Worm (Caenorhabditis elegans) whole organism, L2 larva: ENCODE results near the gene nol-56.

Experiments
- C34F6.9 ChIP-seq: fragments of 150-350 bp; optimal IDR thresholded peaks from 2 replicates; lab custom pipeline; 2014; ENCODE audit warnings: missing biosample characterization, missing genetic modification characterization
- F13H6.1 ChIP-seq: sonication (generic microtip); optimal IDR thresholded peaks from 2 replicates; lab custom pipeline; 2016; ENCODE audit warnings: missing genetic modification characterization, missing compliant biosample characterization
- R02D3.7 ChIP-seq: fragments of 150-350 bp; optimal IDR thresholded peaks from 2 replicates; lab custom pipeline; 2014; ENCODE audit warnings: missing biosample characterization, missing genetic modification characterization
- Y55F3AM.14 ChIP-seq: fragments of 200-800 bp; sonication (Bioruptor generic); optimal IDR thresholded peaks from 2 replicates; lab custom pipeline; 2018; ENCODE audit warnings: mild to moderate bottlenecking, missing genetic modification characterization, missing compliant biosample characterization
- ZK546.5 ChIP-seq: sonication (generic microtip); optimal IDR thresholded peaks from 2 replicates; lab custom pipeline; 2017; ENCODE audit warnings: missing biosample characterization, missing genetic modification characterization
- alr-1 ChIP-seq: fragments of 150-350 bp; optimal IDR thresholded peaks from 2 replicates; lab custom pipeline; 2014; ENCODE audit warnings: missing biosample characterization, missing genetic modification characterization
- ama-1 ChIP-seq: fragments of 150-350 bp; optimal IDR thresholded peaks from 2 replicates; lab custom pipeline; 2018; ENCODE audit warnings: inconsistent platforms
- blmp-1 ChIP-seq: sonication (generic microtip); optimal IDR thresholded peaks from 2 replicates; lab custom pipeline; 2017; ENCODE audit warnings: missing genetic modification characterization, mild to moderate bottlenecking, missing compliant biosample characterization, antibody characterized with exemption, moderate library complexity; ENCODE audit not compliant: insufficient read depth
- ceh-16 ChIP-seq: fragments of 150-350 bp; optimal IDR thresholded peaks from 2 replicates; lab custom pipeline; 2014; ENCODE audit warnings: missing biosample characterization, missing genetic modification characterization
- ceh-82 ChIP-seq: fragments of 150-350 bp; optimal IDR thresholded peaks from 2 replicates; lab custom pipeline; 2014; ENCODE audit warnings: missing biosample characterization, missing genetic modification characterization
- crh-2 ChIP-seq: sonication (generic microtip); optimal IDR thresholded peaks from 2 replicates; lab custom pipeline; 2017; ENCODE audit warnings: missing biosample characterization, missing genetic modification characterization
- dmd-4 ChIP-seq: sonication (generic microtip); optimal IDR thresholded peaks from 2 replicates; lab custom pipeline; 2017; ENCODE audit warnings: missing biosample characterization, missing genetic modification characterization
- egl-27 ChIP-seq: sonication (generic microtip); optimal IDR thresholded peaks from 3 replicates; lab custom pipeline; 2017; ENCODE audit warnings: missing biosample characterization, missing genetic modification reagents, missing genetic modification characterization
- elt-1 ChIP-seq: fragments of 150-350 bp; optimal IDR thresholded peaks from 2 replicates; lab custom pipeline; 2014; ENCODE audit warnings: missing biosample characterization, missing genetic modification characterization
- elt-3 ChIP-seq: sonication (generic microtip); optimal IDR thresholded peaks from 2 replicates; lab custom pipeline; 2017; ENCODE audit warnings: missing biosample characterization, missing genetic modification characterization
- fos-1 ChIP-seq: fragments of 150-350 bp; optimal IDR thresholded peaks from 2 replicates; lab custom pipeline; 2014; ENCODE audit warnings: missing biosample characterization, missing genetic modification characterization
- gmeb-1 ChIP-seq: fragments of 150-350 bp; optimal IDR thresholded peaks from 2 replicates; lab custom pipeline; 2014; ENCODE audit warnings: missing biosample characterization, missing genetic modification characterization
- lin-11 ChIP-seq: fragments of 150-350 bp; sonication (generic microtip); optimal IDR thresholded peaks from 2 replicates; lab custom pipeline; 2014; ENCODE audit warnings: missing biosample characterization, missing genetic modification characterization, inconsistent platforms, mixed read lengths
- lin-13 ChIP-seq: fragments of 150-350 bp; optimal IDR thresholded peaks from 2 replicates; lab custom pipeline; 2014; ENCODE audit warnings: missing biosample characterization, missing genetic modification reagents, missing genetic modification characterization
- lin-39 ChIP-seq: fragments of 150-350 bp; optimal IDR thresholded peaks from 2 replicates; lab custom pipeline; 2014; ENCODE audit warnings: missing biosample characterization, missing genetic modification reagents, missing genetic modification characterization
- mab-5 ChIP-seq: fragments of 150-350 bp; optimal IDR thresholded peaks from 2 replicates; lab custom pipeline; 2014; ENCODE audit warnings: missing biosample characterization, missing genetic modification characterization
- mbf-1 ChIP-seq: sonication (generic microtip); optimal IDR thresholded peaks from 2 replicates; lab custom pipeline; 2017; ENCODE audit warnings: missing biosample characterization, missing genetic modification characterization
- mdl-1 ChIP-seq, 2 experiments: fragments of 150-350 bp in 1 of 2; sonication (generic microtip) in 1 of 2; optimal IDR thresholded peaks; 2 replicates each; lab custom pipeline; 2017; ENCODE audit warnings: missing biosample characterization in 2 of 2, missing genetic modification characterization in 2 of 2
- nhr-10 ChIP-seq: sonication (generic microtip); optimal IDR thresholded peaks from 2 replicates; lab custom pipeline; 2017; ENCODE audit warnings: missing biosample characterization, missing genetic modification characterization
- nhr-11 ChIP-seq: fragments of 150-350 bp; optimal IDR thresholded peaks from 2 replicates; lab custom pipeline; 2014; ENCODE audit warnings: missing biosample characterization, missing genetic modification characterization
- nhr-12 ChIP-seq: fragments of 150-350 bp; optimal IDR thresholded peaks from 2 replicates; lab custom pipeline; 2014; ENCODE audit warnings: missing biosample characterization, missing genetic modification characterization
- nhr-129 ChIP-seq: fragments of 150-350 bp; optimal IDR thresholded peaks from 2 replicates; lab custom pipeline; 2014; ENCODE audit warnings: missing biosample characterization, missing genetic modification characterization
- nhr-21 ChIP-seq: fragments of 150-350 bp; optimal IDR thresholded peaks from 2 replicates; lab custom pipeline; 2014; ENCODE audit warnings: missing biosample characterization, missing genetic modification characterization
- nhr-23 ChIP-seq: fragments of 150-350 bp; optimal IDR thresholded peaks from 2 replicates; lab custom pipeline; 2014; ENCODE audit warnings: missing biosample characterization, missing genetic modification reagents, missing genetic modification characterization
- nhr-237 ChIP-seq: fragments of 150-350 bp; optimal IDR thresholded peaks from 2 replicates; lab custom pipeline; 2014; ENCODE audit warnings: missing biosample characterization, missing genetic modification characterization
- nhr-25 ChIP-seq: fragments of 150-350 bp; sonication (generic microtip); optimal IDR thresholded peaks from 3 replicates; lab custom pipeline; 2014; ENCODE audit warnings: missing biosample characterization, missing genetic modification characterization
- nhr-6 ChIP-seq: fragments of 150-350 bp; optimal IDR thresholded peaks from 2 replicates; lab custom pipeline; 2014; ENCODE audit warnings: missing biosample characterization, missing genetic modification characterization
- nhr-77 ChIP-seq: fragments of 150-350 bp; optimal IDR thresholded peaks from 2 replicates; lab custom pipeline; 2014; ENCODE audit warnings: missing biosample characterization, missing genetic modification characterization
- peb-1 ChIP-seq: fragments of 150-350 bp; optimal IDR thresholded peaks from 2 replicates; lab custom pipeline; 2014; ENCODE audit warnings: missing biosample characterization, missing genetic modification characterization
- sem-4 ChIP-seq: fragments of 150-350 bp; optimal IDR thresholded peaks from 2 replicates; lab custom pipeline; 2014; ENCODE audit warnings: missing biosample characterization, missing genetic modification reagents, missing genetic modification characterization
- skn-1 ChIP-seq: sonication (generic microtip); optimal IDR thresholded peaks from 2 replicates; lab custom pipeline; 2017; ENCODE audit warnings: missing biosample characterization, missing genetic modification characterization
- sma-9 ChIP-seq, 2 experiments: fragments of 150-350 bp in 1 of 2; sonication (generic microtip) in 1 of 2; optimal IDR thresholded peaks; 2 replicates each; lab custom pipeline; 2014 to 2016; ENCODE audit warnings: missing genetic modification characterization in 2 of 2, mild to moderate bottlenecking in 1 of 2, missing biosample characterization in 1 of 2, missing compliant biosample characterization in 1 of 2, missing genetic modification reagents in 1 of 2, moderate library complexity in 1 of 2
- snpc-4 ChIP-seq: fragments of 150-350 bp; optimal IDR thresholded peaks from 2 replicates; lab custom pipeline; 2014; ENCODE audit warnings: missing biosample characterization, missing genetic modification characterization
- unc-39 ChIP-seq: fragments of 150-350 bp; optimal IDR thresholded peaks from 2 replicates; lab custom pipeline; 2014; ENCODE audit warnings: missing biosample characterization, missing genetic modification characterization
- unc-55 ChIP-seq: fragments of 150-350 bp; sonication (generic microtip); optimal IDR thresholded peaks from 3 replicates; lab custom pipeline; 2014; ENCODE audit warnings: missing biosample characterization, missing genetic modification reagents, missing genetic modification characterization
- unc-62 ChIP-seq: fragments of 150-350 bp; optimal IDR thresholded peaks from 2 replicates; lab custom pipeline; 2014; ENCODE audit warnings: missing biosample characterization, missing genetic modification reagents, missing genetic modification characterization
- ztf-1 ChIP-seq: fragments of 200-800 bp; sonication (Bioruptor generic); conservative IDR thresholded peaks from 2 replicates; pipeline ENCODE4 v1.3.6; 2022; ENCODE audit warnings: missing genetic modification characterization, missing compliant biosample characterization
- ztf-4 ChIP-seq: fragments of 150-350 bp; optimal IDR thresholded peaks from 2 replicates; lab custom pipeline; 2014; ENCODE audit warnings: missing biosample characterization, missing genetic modification characterization

nol-56 gene

ce11 chrV:10383950-10384349, 31.2 kb upstream of the nol-56 start, which contains the start of gene spe-10:
Gene spe-10, plus strand, starts transcription at chrV:10384250.
- TF ChIP-seq skn-1 (tag; lab: Kevin White, UChicago) (no peak), egl-27 (tag; lab: Kevin White, UChicago) (no peak), lin-13 (GFP tag; lab: Kevin White, UChicago) (no peak), sma-9 (GFP tag; optimal IDR thresholded peaks at IDR 0.05; lab: Kevin White, UChicago) (no peak), sma-9 (tag; optimal IDR thresholded peaks at IDR 0.05; lab: Kevin White, UChicago) (no peak), mdl-1 (tag; optimal IDR thresholded peaks at IDR 0.05; lab: Kevin White, UChicago) (no peak), nhr-10 (tag; lab: Kevin White, UChicago) (no peak), snpc-4 (tag; lab: Kevin White, UChicago) (no peak), Y55F3AM.14 (GFP tag; lab: Kevin White, UChicago) (no peak), elt-3 (no peak), ZK546.5 (no peak), nhr-129 (no peak), C34F6.9 (no peak), unc-39 (no peak), unc-62 (no peak), ztf-1 (no peak), alr-1 (no peak), unc-55 (GFP tag; lab: Kevin White, UChicago) (no peak), ceh-16 (tag; lab: Kevin White, UChicago) (no peak)

DNA sequence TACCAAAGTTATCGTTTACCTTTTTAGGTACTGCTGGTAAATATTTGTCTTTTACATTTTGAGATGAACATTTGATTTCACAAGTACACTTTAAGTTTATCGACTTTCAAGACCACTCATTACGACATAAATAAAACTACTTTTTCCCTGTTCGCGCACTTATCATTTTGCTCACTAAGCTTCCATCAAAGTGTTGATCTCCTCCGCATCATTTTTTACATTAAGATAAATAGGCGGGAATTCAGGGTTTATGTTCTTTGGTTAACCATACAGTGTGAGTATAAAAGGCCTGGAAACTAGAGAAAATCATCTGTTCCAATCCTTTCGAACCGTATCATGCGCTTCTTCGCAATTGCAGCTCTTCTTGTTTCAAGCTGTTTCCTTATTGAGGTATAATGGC, 29.4 kb upstream of the nol-56 start, which contains the start of gene pqn-2:
Gene pqn-2 (plus strand): TSS at position 301 of the 400 bp plus-strand sequence.
- TF ChIP-seq ZK546.5 (no peak), nhr-6 (tag; lab: Kevin White, UChicago) (no peak), unc-62 (no peak), egl-27 (tag; lab: Kevin White, UChicago) (no peak), nhr-11 (tag; lab: Kevin White, UChicago) (no peak), nhr-10 (tag; lab: Kevin White, UChicago) (no peak), unc-39 (no peak), nhr-25 (no peak), ztf-4 (no peak), nhr-129 (no peak), fos-1 (tag; lab: Kevin White, UChicago) (no peak), nhr-23 (tag; lab: Kevin White, UChicago) (no peak), nhr-12 (tag; lab: Kevin White, UChicago) (no peak), dmd-4 (tag; lab: Kevin White, UChicago) (no peak), R02D3.7 (no peak)

ce11 chrV:10381726-10382125, 28.9 kb upstream of the nol-56 start, which contains the start of gene abu-1:
Gene abu-1, minus strand, starts transcription at chrV:10381826.
- TF ChIP-seq dmd-4 (tag; lab: Kevin White, UChicago) (no peak), lin-39 (tag; lab: Kevin White, UChicago) (no peak), unc-39 (no peak), C34F6.9 (no peak), ama-1 (lab: Kevin White, UChicago) (no peak), nhr-6 (tag; lab: Kevin White, UChicago) (no peak), peb-1 (no peak), ztf-1 (no peak), nhr-21 (tag; lab: Kevin White, UChicago) (no peak), nhr-237 (no peak), ZK546.5 (no peak), sem-4 (tag; lab: Kevin White, UChicago) (no peak), ztf-4 (no peak), blmp-1 (tag; lab: Kevin White, UChicago) (no peak), ceh-16 (tag; lab: Kevin White, UChicago) (no peak), elt-1 (no peak), nhr-10 (tag; lab: Kevin White, UChicago) (no peak), gmeb-1 (no peak)
- TF ChIP-seq, all 48 proteins: peak for 0

ce11 chrV:10379761-10380160, 27.0 kb upstream of the nol-56 start:
- no peak for TF ChIP-seq lin-13 (GFP tag; lab: Kevin White, UChicago)
- TF ChIP-seq mab-5 (tag; lab: Kevin White, UChicago): no peak
- TF ChIP-seq fos-1 (tag; lab: Kevin White, UChicago): no peak
- TF ChIP-seq blmp-1 (tag; lab: Kevin White, UChicago): no peak
- TF ChIP-seq ceh-82 (tag; lab: Kevin White, UChicago): no peak
- TF ChIP-seq nhr-77 (tag; lab: Kevin White, UChicago): no peak
- TF ChIP-seq unc-39: no peak
- no peak for TF ChIP-seq alr-1
- no peak for TF ChIP-seq ZK546.5
- no peak for TF ChIP-seq unc-62
- TF ChIP-seq snpc-4 (tag; lab: Kevin White, UChicago): no peak
- no peak for TF ChIP-seq nhr-129
- no peak for TF ChIP-seq F13H6.1 (tag; lab: Kevin White, UChicago)
- TF ChIP-seq sem-4 (tag; lab: Kevin White, UChicago): no peak
- no peak for TF ChIP-seq nhr-21 (tag; lab: Kevin White, UChicago)
- TF ChIP-seq mbf-1 (tag; lab: Kevin White, UChicago): no peak
- no peak for TF ChIP-seq ztf-1
- TF ChIP-seq lin-11 (tag; lab: Kevin White, UChicago): no peak
- TF ChIP-seq crh-2 (tag; lab: Kevin White, UChicago): no peak
- TF ChIP-seq elt-1: no peak
